Fruit fly (Drosophila melanogaster) whole organism, wandering third instar larva: ENCODE measurements around the gene CG1910.

ENCODE experiments used
- Dfd ChIP-seq: fragments of >200 bp; optimal IDR thresholded peaks from 2 replicates; lab custom pipeline; 2017; ENCODE audit warnings: missing biosample characterization, missing genetic modification characterization
- OdsH ChIP-seq: fragments of 200-800 bp; sonication (Bioruptor generic); optimal IDR thresholded peaks from 2 replicates; lab custom pipeline; 2016; ENCODE audit warnings: missing biosample characterization, mild to moderate bottlenecking, missing genetic modification characterization
- dl ChIP-seq, 2 experiments: fragments of 175-275, 200-275 bp in 1 of 2; fragments of 200-275 bp in 1 of 2; sonication (Bioruptor generic); optimal IDR thresholded peaks; lab custom pipeline; 2018; ENCODE audit warnings: mild to moderate bottlenecking in 2 of 2, missing biosample characterization in 2 of 2, missing genetic modification characterization in 2 of 2, moderate library complexity in 2 of 2; ENCODE audit not compliant: partially characterized antibody in 2 of 2, insufficient read depth in 1 of 2
- ey ChIP-seq: fragments of 200-800 bp; sonication (Bioruptor generic); optimal IDR thresholded peaks from 2 replicates; lab custom pipeline; 2016; ENCODE audit warnings: missing biosample characterization, missing genetic modification characterization
- fru ChIP-seq: fragments of 200-800 bp; sonication (Bioruptor generic); optimal IDR thresholded peaks from 3 replicates; lab custom pipeline; 2016; ENCODE audit warnings: missing biosample characterization, mild to moderate bottlenecking, missing genetic modification characterization
- sv ChIP-seq: fragments of 200-800 bp; sonication (Bioruptor generic); optimal IDR thresholded peaks from 3 replicates; lab custom pipeline; 2016; ENCODE audit warnings: missing biosample characterization, missing genetic modification characterization
- usp ChIP-seq: fragments of >200 bp; optimal IDR thresholded peaks from 2 replicates; lab custom pipeline; 2017; ENCODE audit warnings: missing biosample characterization, missing genetic modification characterization

- TF ChIP-seq sv (GFP tag; lab: Kevin White, UChicago) (no peak), dl (GFP tag; optimal IDR thresholded peaks at IDR 0.05; lab: Kevin White, UChicago; ENCODE audit: insufficient read depth in 1 of 2, partially characterized antibody in 2 of 2) (no peak), ey (no peak), usp (GFP tag; lab: Kevin White, UChicago) (no peak), OdsH (GFP tag; lab: Kevin White, UChicago) (no peak), Dfd (GFP tag; lab: Kevin White, UChicago) (no peak), fru (GFP tag; lab: Kevin White, UChicago) (no peak)
Observed at dm6 chr3R:31745629-31746081, 1.8 kb upstream of the CG1910 start, which contains the start of gene awd.
